Fruit fly (Drosophila melanogaster) whole organism, adult: Measurements from ENCODE around the gene mib1.

Experiments
- CG11617 ChIP-seq: fragments of 200-800 bp; sonication (Bioruptor generic); optimal IDR thresholded peaks from 2 replicates; lab custom pipeline; 2017; ENCODE audit warnings: mild to moderate bottlenecking, missing biosample characterization, missing genetic modification reagents, missing genetic modification characterization
- CG12768 ChIP-seq: fragments of 200-800 bp; sonication (Bioruptor generic); optimal IDR thresholded peaks from 2 replicates; lab custom pipeline; 2017; ENCODE audit warnings: missing biosample characterization, missing genetic modification characterization, mild to moderate bottlenecking, moderate library complexity, missing genetic modification reagents
- CG14711 ChIP-seq: fragments of 200-800 bp; sonication (Bioruptor generic); optimal IDR thresholded peaks from 2 replicates; lab custom pipeline; 2018; ENCODE audit warnings: missing biosample characterization, mild to moderate bottlenecking, missing genetic modification characterization, moderate library complexity
- CG1620 ChIP-seq: fragments of 200-800 bp; sonication (Bioruptor generic); optimal IDR thresholded peaks from 2 replicates; lab custom pipeline; 2016; ENCODE audit warnings: missing biosample characterization, missing genetic modification characterization
- CG33017 ChIP-seq: fragments of 200-800 bp; sonication (Bioruptor generic); optimal IDR thresholded peaks from 2 replicates; lab custom pipeline; 2018; ENCODE audit warnings: missing biosample characterization, mild to moderate bottlenecking, missing genetic modification characterization, moderate library complexity
- CG5204 ChIP-seq: fragments of 200-800 bp; sonication (Bioruptor generic); optimal IDR thresholded peaks from 2 replicates; lab custom pipeline; 2016; ENCODE audit warnings: missing biosample characterization, missing genetic modification characterization
- CG7045 ChIP-seq: fragments of 200-800 bp; sonication (Bioruptor generic); optimal IDR thresholded peaks from 2 replicates; lab custom pipeline; 2017; ENCODE audit warnings: missing biosample characterization, mild to moderate bottlenecking, missing genetic modification characterization
- CG7101 ChIP-seq: fragments of 200-800 bp; sonication (Bioruptor generic); optimal IDR thresholded peaks from 2 replicates; lab custom pipeline; 2018; ENCODE audit warnings: missing biosample characterization, mild to moderate bottlenecking, missing genetic modification characterization, moderate library complexity
- Clk ChIP-seq: fragments of 200-800 bp; sonication (Bioruptor generic); optimal IDR thresholded peaks from 2 replicates; lab custom pipeline; 2017; ENCODE audit warnings: missing biosample characterization, missing genetic modification characterization
- Crg-1 ChIP-seq: fragments of 200-800 bp; sonication (Bioruptor generic); optimal IDR thresholded peaks from 2 replicates; lab custom pipeline; 2016; ENCODE audit warnings: missing biosample characterization, missing genetic modification characterization
- Hr96 ChIP-seq: fragments of 200-800 bp; sonication (Bioruptor generic); optimal IDR thresholded peaks from 2 replicates; lab custom pipeline; 2016; ENCODE audit warnings: missing biosample characterization, missing genetic modification characterization
- Mnt ChIP-seq: fragments of 200-800 bp; sonication (Bioruptor generic); optimal IDR thresholded peaks from 2 replicates; lab custom pipeline; 2016; ENCODE audit warnings: missing biosample characterization, mild to moderate bottlenecking, missing genetic modification characterization
- bab1 ChIP-seq: fragments of 200-800 bp; sonication (Bioruptor generic); optimal IDR thresholded peaks from 3 replicates; lab custom pipeline; 2019; ENCODE audit warnings: missing biosample characterization, mild to moderate bottlenecking, missing genetic modification characterization, moderate library complexity
- cic ChIP-seq: fragments of 200-800 bp; sonication (Bioruptor generic); optimal IDR thresholded peaks from 2 replicates; lab custom pipeline; 2017; ENCODE audit warnings: missing biosample characterization, mild to moderate bottlenecking, missing genetic modification characterization, moderate library complexity
- cnc ChIP-seq, 2 experiments: fragments of >200 bp; optimal IDR thresholded peaks; 2 replicates each; lab custom pipeline; 2017
- kay ChIP-seq: fragments of 200-800 bp; sonication (Bioruptor generic); peaks from one replicate; lab custom pipeline; 2016; ENCODE audit warnings: missing biosample characterization, missing genetic modification characterization, borderline replicate concordance
- ovo ChIP-seq: fragments of 200-800 bp; sonication (Bioruptor generic); optimal IDR thresholded peaks from 2 replicates; lab custom pipeline; 2016; ENCODE audit warnings: missing biosample characterization, missing genetic modification characterization
- pad ChIP-seq: fragments of 200-800 bp; sonication (Bioruptor generic); optimal IDR thresholded peaks from 3 replicates; lab custom pipeline; 2017; ENCODE audit warnings: missing biosample characterization, missing genetic modification characterization, mild to moderate bottlenecking, moderate library complexity, missing genetic modification reagents
- tj ChIP-seq: fragments of 200-800 bp; sonication (Bioruptor generic); optimal IDR thresholded peaks from 3 replicates; lab custom pipeline; 2017; ENCODE audit warnings: missing biosample characterization, mild to moderate bottlenecking, missing genetic modification characterization, moderate library complexity
- toe ChIP-seq: fragments of 200-800 bp; sonication (Bioruptor generic); optimal IDR thresholded peaks from 2 replicates; lab custom pipeline; 2016; ENCODE audit warnings: missing biosample characterization, missing genetic modification characterization

The mib1 gene

dm6 chr3L:15979912-15980311 is 31.7 kb downstream of the mib1 start, which contains the start of gene CG17027:
Gene CG17027, plus strand, starts transcription at chr3L:15980100.
- TF ChIP-seq ovo (GFP tag; lab: Kevin White, UChicago) (no peak), cic (GFP tag; lab: Kevin White, UChicago) (peak; percentile 59), Clk (GFP tag; lab: Kevin White, UChicago) (no peak)

dm6 chr3L:15979240-15979639 is 32.4 kb downstream of the mib1 start:
- TF ChIP-seq CG7045 (GFP tag; lab: Kevin White, UChicago) (no peak), kay (no peak), Hr96 (GFP tag; lab: Kevin White, UChicago) (no peak), CG7101 (tag; lab: Kevin White, UChicago) (no peak), Crg-1 (GFP tag; lab: Kevin White, UChicago) (no peak), Mnt (GFP tag; lab: Kevin White, UChicago) (no peak), cnc (optimal IDR thresholded peaks at IDR 0.05; lab: Kevin White, UChicago) (no peak), bab1 (GFP tag; lab: Kevin White, UChicago) (no peak), CG1620 (GFP tag; lab: Kevin White, UChicago) (no peak), toe (GFP tag; lab: Kevin White, UChicago) (no peak), CG12768 (GFP tag; lab: Kevin White, UChicago) (no peak), pad (GFP tag; lab: Kevin White, UChicago) (no peak), Clk (GFP tag; lab: Kevin White, UChicago) (no peak), CG5204 (GFP tag; lab: Kevin White, UChicago) (no peak), CG14711 (tag; lab: Kevin White, UChicago) (no peak), CG33017 (tag; lab: Kevin White, UChicago) (no peak)

- TF ChIP-seq CG33017 (tag; lab: Kevin White, UChicago), result peak; percentile 24
- TF ChIP-seq CG5204 (GFP tag; lab: Kevin White, UChicago), result no peak
- no peak for TF ChIP-seq Mnt (GFP tag; lab: Kevin White, UChicago)
- TF ChIP-seq tj (GFP tag; lab: Kevin White, UChicago), result no peak
- no peak for TF ChIP-seq cic (GFP tag; lab: Kevin White, UChicago)
Observed at dm6 chr3L:15978224-15978623, 33.4 kb downstream of the mib1 start, which contains the start of gene CG17028. Gene CG17028, plus strand, starts transcription at chr3L:15978524.

- peak; percentile 30 for TF ChIP-seq CG5204 (GFP tag; lab: Kevin White, UChicago)
- TF ChIP-seq CG7045 (GFP tag; lab: Kevin White, UChicago), result peak; percentile 8
- peak; percentile 33 for TF ChIP-seq bab1 (GFP tag; lab: Kevin White, UChicago)
- peak; percentile 31 for TF ChIP-seq CG11617
- peak; percentile 24 for TF ChIP-seq CG7101 (tag; lab: Kevin White, UChicago)
- no peak for TF ChIP-seq Crg-1 (GFP tag; lab: Kevin White, UChicago)
- no peak for TF ChIP-seq CG1620 (GFP tag; lab: Kevin White, UChicago)
- TF ChIP-seq CG14711 (tag; lab: Kevin White, UChicago), result peak; percentile 61
- TF ChIP-seq CG33017 (tag; lab: Kevin White, UChicago), result peak; percentile 39
Observed at dm6 chr3L:15977565-15977964, 34.0 kb downstream of the mib1 start.

dm6 chr3L:15976758-15977157 is 34.9 kb downstream of the mib1 start, which contains the start of gene CG17029:
Gene CG17029, plus strand, starts transcription at chr3L:15976870.
- no peak for TF ChIP-seq CG7045 (GFP tag; lab: Kevin White, UChicago)
- peak; percentile 88 for TF ChIP-seq CG14711 (tag; lab: Kevin White, UChicago)
- no peak for TF ChIP-seq Mnt (GFP tag; lab: Kevin White, UChicago)
- no peak for TF ChIP-seq CG7101 (tag; lab: Kevin White, UChicago)
- no peak for TF ChIP-seq CG5204 (GFP tag; lab: Kevin White, UChicago)
- no peak for TF ChIP-seq tj (GFP tag; lab: Kevin White, UChicago)
- TF ChIP-seq bab1 (GFP tag; lab: Kevin White, UChicago), result peak; percentile 19
- peak; percentile 62 for TF ChIP-seq cic (GFP tag; lab: Kevin White, UChicago)
- TF ChIP-seq pad (GFP tag; lab: Kevin White, UChicago), result peak; percentile 16
- TF ChIP-seq CG33017 (tag; lab: Kevin White, UChicago), result peak; percentile 20
- TF ChIP-seq ovo (GFP tag; lab: Kevin White, UChicago), result no peak
- TF ChIP-seq CG12768 (GFP tag; lab: Kevin White, UChicago), result peak; percentile 82
- no peak for TF ChIP-seq CG11617
- TF ChIP-seq kay, result no peak
- TF ChIP-seq Crg-1 (GFP tag; lab: Kevin White, UChicago), result no peak
- no peak for TF ChIP-seq cnc (optimal IDR thresholded peaks at IDR 0.05; lab: Kevin White, UChicago)
- no peak for TF ChIP-seq CG1620 (GFP tag; lab: Kevin White, UChicago)
- TF ChIP-seq Clk (GFP tag; lab: Kevin White, UChicago), result no peak
- no peak for TF ChIP-seq toe (GFP tag; lab: Kevin White, UChicago)
- no peak for TF ChIP-seq Hr96 (GFP tag; lab: Kevin White, UChicago)

- TF ChIP-seq Hr96 (GFP tag; lab: Kevin White, UChicago) (no peak), CG5204 (GFP tag; lab: Kevin White, UChicago) (no peak), ovo (GFP tag; lab: Kevin White, UChicago) (no peak), CG11617 (no peak), cic (GFP tag; lab: Kevin White, UChicago) (peak; percentile 43)
Observed at dm6 chr3L:15975068-15975467, 36.5 kb downstream of the mib1 start, which contains the start of gene CG17026. Gene CG17026, plus strand, starts transcription at chr3L:15975368.
